Fruit fly (Drosophila melanogaster): ENCODE results near the gene sr.

- TF ChIP-seq CTCF (optimal IDR thresholded peaks at IDR 0.05) (no peak), CG8478 (optimal IDR thresholded peaks at IDR 0.05) (no peak)
These were observed 13.7 kb downstream of the sr start for dm6 chr3R:18104261-18104792.
